Worm (Caenorhabditis elegans) whole organism, early embryonic: ENCODE results near the gene C52B9.4.

Experiments
- B0310.2 ChIP-seq: sonication (generic microtip); optimal IDR thresholded peaks from 2 replicates; lab custom pipeline; 2016; ENCODE audit warnings: mild to moderate bottlenecking, missing genetic modification characterization, missing compliant biosample characterization
- F13C5.2 ChIP-seq: sonication (generic microtip); optimal IDR thresholded peaks from 2 replicates; lab custom pipeline; 2017; ENCODE audit warnings: mild to moderate bottlenecking, missing genetic modification characterization, inconsistent platforms, missing compliant biosample characterization
- ama-1 ChIP-seq: fragments of 150-350 bp; optimal IDR thresholded peaks from 2 replicates; lab custom pipeline; 2014
- ceh-13 ChIP-seq: fragments of 200-800 bp; sonication (Bioruptor generic); optimal IDR thresholded peaks from 2 replicates; lab custom pipeline; 2018; ENCODE audit warnings: mild to moderate bottlenecking, missing genetic modification characterization, missing compliant biosample characterization
- ceh-36 ChIP-seq: sonication (generic microtip); optimal IDR thresholded peaks from 2 replicates; lab custom pipeline; 2016; ENCODE audit warnings: missing genetic modification characterization, inconsistent platforms, missing compliant biosample characterization
- flt-1 ChIP-seq: fragments of 200-800 bp; sonication (Bioruptor generic); IDR thresholded peaks from 2 replicates; pipeline ENCODE4 v1.3.6; 2022; ENCODE audit warnings: missing genetic modification characterization, missing compliant biosample characterization
- hmbx-1 ChIP-seq: sonication (generic microtip); optimal IDR thresholded peaks from 2 replicates; lab custom pipeline; 2016; ENCODE audit warnings: mild to moderate bottlenecking, missing genetic modification characterization, missing compliant biosample characterization
- hmg-4 ChIP-seq: fragments of 200-800 bp; sonication (Bioruptor generic); optimal IDR thresholded peaks from 2 replicates; lab custom pipeline; 2018; ENCODE audit warnings: mild to moderate bottlenecking, missing genetic modification characterization, missing compliant biosample characterization
- hnd-1 ChIP-seq: sonication (generic microtip); optimal IDR thresholded peaks from 2 replicates; lab custom pipeline; 2016; ENCODE audit warnings: missing genetic modification characterization, missing compliant biosample characterization
- pes-1 ChIP-seq: fragments of 200-800 bp; sonication (Bioruptor generic); IDR thresholded peaks from 2 replicates; pipeline ENCODE4 v1.3.6; 2022; ENCODE audit warnings: missing genetic modification reagents, missing genetic modification characterization, missing compliant biosample characterization
- scrt-1 ChIP-seq: fragments of 200-800 bp; sonication (Bioruptor generic); IDR thresholded peaks from 2 replicates; pipeline ENCODE4 v1.3.6; 2022; ENCODE audit warnings: missing genetic modification characterization, missing compliant biosample characterization
- sea-1 ChIP-seq: fragments of 200-800 bp; sonication (Bioruptor generic); conservative IDR thresholded peaks from 2 replicates; pipeline ENCODE4 v1.3.6; 2022; ENCODE audit warnings: missing genetic modification characterization, missing compliant biosample characterization
- tbx-37 ChIP-seq: fragments of 200-800 bp; sonication (Bioruptor generic); conservative IDR thresholded peaks from 2 replicates; pipeline ENCODE4 v1.3.6; 2022; ENCODE audit warnings: missing genetic modification reagents, missing genetic modification characterization, missing compliant biosample characterization

DNA sequence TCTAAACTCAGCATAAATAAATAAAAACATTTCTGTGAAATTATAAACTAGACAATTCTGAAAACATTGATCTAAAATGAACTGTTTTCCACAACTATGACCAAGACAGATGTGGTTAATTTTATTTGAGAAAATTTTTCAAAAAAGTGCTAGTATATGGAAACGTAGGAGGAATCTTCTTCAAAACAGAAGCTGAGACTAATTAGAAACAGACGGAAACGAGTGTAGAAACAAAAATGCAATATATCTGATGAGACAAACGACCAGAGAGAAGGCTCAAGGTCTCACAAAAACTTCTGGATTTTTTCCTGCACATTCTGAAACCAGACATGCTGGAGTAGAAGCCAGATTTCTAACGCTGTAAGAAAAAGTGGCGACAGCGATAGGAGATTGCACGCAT is 35.5 kb downstream of the C52B9.4 start:
- TF ChIP-seq hnd-1 (tag; lab: Kevin White, UChicago) (no peak), sea-1 (no peak), ama-1 (lab: Kevin White, UChicago) (no peak), pes-1 (no peak), scrt-1 (GFP tag; lab: Robert Waterston, UW) (no peak), ceh-36 (tag; lab: Kevin White, UChicago) (no peak), F13C5.2 (no peak), flt-1 (GFP tag; lab: Robert Waterston, UW) (no peak), B0310.2 (no peak), hmbx-1 (tag; lab: Kevin White, UChicago) (no peak), ceh-13 (GFP tag; lab: Kevin White, UChicago) (no peak), tbx-37 (GFP tag; lab: Robert Waterston, UW) (no peak), hmg-4 (no peak)
